Worm (Caenorhabditis elegans): ENCODE data around the gene ufm-1.
A peak's percentile ranks its signal among the peaks of the same experiment; 100 is the strongest.

ufm-1 gene

ce11 chrIII:7855468-7855867 is 3.3 kb upstream of the ufm-1 start (continued):
- no peak for TF ChIP-seq fkh-3 (tag; optimal IDR thresholded peaks at IDR 0.05)
- TF ChIP-seq dox-1 (GFP tag; IDR thresholded peaks at IDR 0.05) = peak; percentile 48; the same call in 1 of the 2 replicates
- no peak for TF ChIP-seq ztf-3 (GFP tag; optimal IDR thresholded peaks at IDR 0.05)
- TF ChIP-seq snpc-1.3 (tag; optimal IDR thresholded peaks at IDR 0.05; ENCODE audit: insufficient read depth) = peak; percentile 11
- TF ChIP-seq unc-62 (GFP tag; optimal IDR thresholded peaks at IDR 0.05) = no peak
- no peak for TF ChIP-seq F55B11.4 (tag; optimal IDR thresholded peaks at IDR 0.05; ENCODE audit: borderline replicate concordance, insufficient read depth)
- TF ChIP-seq lsy-27 (tag; optimal IDR thresholded peaks at IDR 0.05; ENCODE audit: borderline replicate concordance, insufficient read depth) = no peak
- no peak for TF ChIP-seq K12H6.12 (tag; optimal IDR thresholded peaks at IDR 0.05)
- TF ChIP-seq lin-54 (GFP tag; optimal IDR thresholded peaks at IDR 0.05) = peak; percentile 68
- no peak for TF ChIP-seq F10E7.11 (tag; optimal IDR thresholded peaks at IDR 0.05)
- no peak for TF ChIP-seq B0261.1 (tag; optimal IDR thresholded peaks at IDR 0.05)
- TF ChIP-seq efl-1 (GFP tag; optimal IDR thresholded peaks at IDR 0.05) = peak; percentile 14
- TF ChIP-seq him-1 (tag; optimal IDR thresholded peaks at IDR 0.05) = peak; percentile 53
- TF ChIP-seq dpl-1 (GFP tag; optimal IDR thresholded peaks at IDR 0.05) = no peak
- peak; percentile 82 for TF ChIP-seq B0336.3 (GFP tag; IDR thresholded peaks at IDR 0.05)
- TF ChIP-seq lin-26 (GFP tag; IDR thresholded peaks at IDR 0.05) = peak; percentile 77
- TF ChIP-seq ztf-18 (tag; optimal IDR thresholded peaks at IDR 0.05) = peak; percentile 45
- no peak for TF ChIP-seq mes-4 (tag; optimal IDR thresholded peaks at IDR 0.05)
- no peak for TF ChIP-seq T07F8.4 (tag; optimal IDR thresholded peaks at IDR 0.05)
- TF ChIP-seq bed-2 (GFP tag; IDR thresholded peaks at IDR 0.05) = no peak
- TF ChIP-seq ekl-4 (GFP tag; IDR thresholded peaks at IDR 0.05) = peak; percentile 78
- peak; percentile 79; the same call in 1 of the 2 replicates for TF ChIP-seq attf-6 (GFP tag; IDR thresholded peaks at IDR 0.05)
- peak; percentile 20; the same call in 1 of the 2 replicates for TF ChIP-seq hmg-1.2 (GFP tag; IDR thresholded peaks at IDR 0.05)
- no peak; the same call in 1 of the 2 replicates for TF ChIP-seq nfyb-1 (GFP tag; IDR thresholded peaks at IDR 0.05)
- no peak for TF ChIP-seq zfh-2 (GFP tag; conservative IDR thresholded peaks at IDR 0.05)
- TF ChIP-seq let-526 (GFP tag; IDR thresholded peaks at IDR 0.05) = no peak
- no peak for TF ChIP-seq sea-2 (GFP tag; IDR thresholded peaks at IDR 0.05)
- TF ChIP-seq cebp-2 (GFP tag; IDR thresholded peaks at IDR 0.05) = no peak

ce11 chrIII:7857142-7857541 is 1.6 kb upstream of the ufm-1 start, which contains the start of gene tag-307:
Gene tag-307, minus strand, starts transcription at chrIII:7857242.
- TF ChIP-seq ztf-18 (tag; optimal IDR thresholded peaks at IDR 0.05) (no peak), Y53G8AR.9 (GFP tag; conservative IDR thresholded peaks at IDR 0.05) (no peak), tlf-1 (GFP tag; optimal IDR thresholded peaks at IDR 0.05) (no peak), nhr-179 (tag; optimal IDR thresholded peaks at IDR 0.05) (no peak), egl-44 (GFP tag; IDR thresholded peaks at IDR 0.05) (no peak), nfya-2 (GFP tag; IDR thresholded peaks at IDR 0.05) (no peak)

- TF ChIP-seq hmg-1.2 (GFP tag; IDR thresholded peaks at IDR 0.05) (0 out of 2 replicates have a peak, but pooled peaks have one; percentile 14), tbx-9 (tag; optimal IDR thresholded peaks at IDR 0.05; ENCODE audit: borderline replicate concordance) (no peak), efl-1 (GFP tag; optimal IDR thresholded peaks at IDR 0.05) (no peak)
These were observed 534 bp downstream of the ufm-1 start, which contains the start of gene tomm-7 for ce11 chrIII:7859313-7859712. Gene tomm-7, plus strand, starts transcription at chrIII:7859613.

ce11 chrIII:7860885-7861284 is 2.1 kb downstream of the ufm-1 start, which contains the start of gene cuc-1:
Gene cuc-1, minus strand, starts transcription at chrIII:7860985.
- peak; percentile 48 for TF ChIP-seq nhr-80 (tag; optimal IDR thresholded peaks at IDR 0.05)
- TF ChIP-seq ztf-3 (GFP tag; optimal IDR thresholded peaks at IDR 0.05) = no peak
